Fruit fly (Drosophila melanogaster): Measurements from ENCODE around the gene chas.

chas gene

DNA sequence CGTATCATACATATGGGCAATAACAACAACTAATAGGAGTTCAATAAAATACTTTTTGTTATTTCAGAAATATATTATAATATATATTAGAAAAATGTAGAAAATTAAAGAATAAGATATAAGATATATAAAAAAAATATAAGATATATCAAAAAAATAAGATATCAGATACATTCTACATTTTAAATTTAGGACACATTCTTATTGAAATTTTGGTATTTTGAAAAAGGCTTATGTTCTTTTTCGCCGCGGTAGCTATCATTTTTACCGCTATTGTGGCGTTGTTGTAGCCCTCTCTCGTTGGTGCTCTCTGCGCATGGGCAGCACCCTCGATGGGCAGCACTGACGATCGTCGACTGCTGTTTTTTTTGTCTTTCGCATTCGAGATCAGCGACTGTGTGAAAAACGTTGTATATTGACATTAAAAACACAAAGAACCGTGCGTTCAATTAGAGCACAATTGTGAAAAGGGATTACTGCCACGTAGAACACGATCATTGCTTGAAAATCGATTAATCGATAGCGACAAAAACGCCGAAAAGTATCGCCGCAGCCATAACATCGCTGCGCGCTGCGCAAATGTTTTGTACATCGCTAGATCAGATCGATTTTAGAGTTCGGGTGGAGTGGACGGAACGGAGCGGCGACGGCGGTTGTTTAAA lies 39.4 kb upstream of the chas start (continued):
- TF ChIP-seq CG12391 (tag; optimal IDR thresholded peaks at IDR 0.05): peak; percentile 75
- TF ChIP-seq pum (GFP tag; optimal IDR thresholded peaks at IDR 0.05): no peak
- peak; percentile 11 for TF ChIP-seq Nf-YC (tag; optimal IDR thresholded peaks at IDR 0.05)
- peak; percentile 19 for TF ChIP-seq CG3281 (GFP tag; optimal IDR thresholded peaks at IDR 0.05)
- peak; percentile 37 for TF ChIP-seq NfI (GFP tag; optimal IDR thresholded peaks at IDR 0.05)
- TF ChIP-seq Atf-2 (GFP tag; optimal IDR thresholded peaks at IDR 0.05): peak; percentile 24
- TF ChIP-seq CG7987 (GFP tag; optimal IDR thresholded peaks at IDR 0.05): no peak
- peak; percentile 32 for TF ChIP-seq NC2β (GFP tag; optimal IDR thresholded peaks at IDR 0.05)
- TF ChIP-seq CG2199 (GFP tag; IDR thresholded peaks at IDR 0.05): no peak
- TF ChIP-seq Vsx1 (GFP tag; optimal IDR thresholded peaks at IDR 0.05): peak; percentile 32
- TF ChIP-seq repo (GFP tag; optimal IDR thresholded peaks at IDR 0.05): no peak
- TF ChIP-seq CG32772 (GFP tag; IDR thresholded peaks at IDR 0.05): no peak
- peak; percentile 1 for TF ChIP-seq twi (tag; optimal IDR thresholded peaks at IDR 0.05)
- no peak for TF ChIP-seq CG7745 (tag; optimal IDR thresholded peaks at IDR 0.05)
- no peak for TF ChIP-seq br (optimal IDR thresholded peaks at IDR 0.05)
- TF ChIP-seq CG5180 (GFP tag; optimal IDR thresholded peaks at IDR 0.05): peak; percentile 21
- TF ChIP-seq hkb (optimal IDR thresholded peaks at IDR 0.05): peak; percentile 84
- TF ChIP-seq hkb (GFP tag; IDR thresholded peaks at IDR 0.05): peak; percentile 59
- TF ChIP-seq CG11504 (tag; optimal IDR thresholded peaks at IDR 0.05): peak; percentile 74
- no peak for TF ChIP-seq oc (tag; optimal IDR thresholded peaks at IDR 0.05)
- TF ChIP-seq CG9609 (GFP tag; optimal IDR thresholded peaks at IDR 0.05): no peak
- peak; percentile 57; the same call in 1 of the 3 replicates for TF ChIP-seq CG11560 (tag; IDR thresholded peaks at IDR 0.05)
- TF ChIP-seq CG6765 (GFP tag; optimal IDR thresholded peaks at IDR 0.05): no peak
- no peak for TF ChIP-seq C15 (GFP tag; IDR thresholded peaks at IDR 0.05)
- TF ChIP-seq CG9215 (GFP tag; IDR thresholded peaks at IDR 0.05): no peak
- TF ChIP-seq toy (GFP tag; IDR thresholded peaks at IDR 0.05): no peak
- 0 out of 3 replicates have a peak, but pooled peaks have one; percentile 6 for TF ChIP-seq otp (GFP tag; IDR thresholded peaks at IDR 0.05)
- TF ChIP-seq Lhr (GFP tag; optimal IDR thresholded peaks at IDR 0.05): peak; percentile 13
- TF ChIP-seq phol (tag; optimal IDR thresholded peaks at IDR 0.05): peak; percentile 50
- no peak for TF ChIP-seq slou (GFP tag; optimal IDR thresholded peaks at IDR 0.05)
- TF ChIP-seq CG13775 (GFP tag; optimal IDR thresholded peaks at IDR 0.05): peak; percentile 36
- TF ChIP-seq CG31388 (GFP tag; optimal IDR thresholded peaks at IDR 0.05): no peak
- no peak for TF ChIP-seq BtbVII (GFP tag; optimal IDR thresholded peaks at IDR 0.05)
- TF ChIP-seq CG4730 (GFP tag; IDR thresholded peaks at IDR 0.05): peak; percentile 23; the same call in 1 of the 2 replicates
- no peak for TF ChIP-seq CG2889 (GFP tag; IDR thresholded peaks at IDR 0.05)
- TF ChIP-seq zf30C (GFP tag; optimal IDR thresholded peaks at IDR 0.05): no peak
- TF ChIP-seq CG6791 (GFP tag; IDR thresholded peaks at IDR 0.05; ENCODE audit: partially characterized antibody): peak; percentile 95
- TF ChIP-seq CG8765 (GFP tag; IDR thresholded peaks at IDR 0.05): no peak
- TF ChIP-seq sens-2 (GFP tag; IDR thresholded peaks at IDR 0.05): 0 out of 2 replicates have a peak, but pooled peaks have one; percentile 22
- TF ChIP-seq CG14965 (GFP tag; optimal IDR thresholded peaks at IDR 0.05; ENCODE audit: borderline replicate concordance): no peak
- TF ChIP-seq klu (GFP tag; IDR thresholded peaks at IDR 0.05): no peak
- no peak for TF ChIP-seq Hey (tag; optimal IDR thresholded peaks at IDR 0.05)
- peak; percentile 40 for TF ChIP-seq CG1233 (GFP tag; optimal IDR thresholded peaks at IDR 0.05)
- TF ChIP-seq sisA (GFP tag; IDR thresholded peaks at IDR 0.05): peak; percentile 35; the same call in 1 of the 2 replicates
- TF ChIP-seq ERR (GFP tag; optimal IDR thresholded peaks at IDR 0.05): peak; percentile 39
- peak; percentile 75 for TF ChIP-seq CG31441 (GFP tag; IDR thresholded peaks at IDR 0.05)
- peak; percentile 89 for TF ChIP-seq Doc3 (GFP tag; IDR thresholded peaks at IDR 0.05; ENCODE audit: partially characterized antibody)
- TF ChIP-seq z (GFP tag; IDR thresholded peaks at IDR 0.05): no peak
- TF ChIP-seq mirr (GFP tag; optimal IDR thresholded peaks at IDR 0.05): peak; percentile 37
- peak; percentile 32 to 35 for TF ChIP-seq dpn (GFP tag; optimal IDR thresholded peaks at IDR 0.05)
- TF ChIP-seq Oaz (GFP tag; IDR thresholded peaks at IDR 0.05): no peak

All from whole organism, embryonic.